Worm (Caenorhabditis elegans) whole organism, L4 larva: ENCODE data around the gene Y50D4B.6.

Source experiments
- F10B5.3 ChIP-seq: sonication (generic microtip); optimal IDR thresholded peaks from 2 replicates; lab custom pipeline; 2016; ENCODE audit warnings: mild to moderate bottlenecking, missing genetic modification characterization, missing compliant biosample characterization
- F37D6.2 ChIP-seq: sonication (generic microtip); optimal IDR thresholded peaks from 2 replicates; lab custom pipeline; 2016; ENCODE audit warnings: mild to moderate bottlenecking, missing genetic modification characterization, missing compliant biosample characterization
- F44E2.7 ChIP-seq: fragments of 200-800 bp; sonication (Bioruptor generic); IDR thresholded peaks from 2 replicates; pipeline ENCODE4 v2.1.2; 2022; ENCODE audit warnings: missing genetic modification characterization, missing compliant biosample characterization
- F49E8.2 ChIP-seq: sonication (generic microtip); optimal IDR thresholded peaks from 2 replicates; lab custom pipeline; 2016; ENCODE audit warnings: missing compliant biosample characterization, mild to moderate bottlenecking, missing genetic modification characterization, borderline replicate concordance
- R02D3.7 ChIP-seq: fragments of 150-350 bp; sonication (generic microtip); optimal IDR thresholded peaks from 3 replicates; lab custom pipeline; 2014; ENCODE audit warnings: missing biosample characterization, missing genetic modification characterization
- T20F7.1 ChIP-seq: fragments of 200-800 bp; sonication (Bioruptor generic); optimal IDR thresholded peaks from 2 replicates; lab custom pipeline; 2018; ENCODE audit warnings: mild to moderate bottlenecking, missing genetic modification characterization, missing compliant biosample characterization
- Y48G9A.11 ChIP-seq: fragments of 200-800 bp; sonication (Bioruptor generic); IDR thresholded peaks from 2 replicates; pipeline ENCODE4 v1.3.6; 2022; ENCODE audit warnings: missing genetic modification reagents, missing genetic modification characterization, missing compliant biosample characterization
- ZK546.5 ChIP-seq, 2 experiments: sonication (generic microtip); optimal IDR thresholded peaks; 2 replicates each; lab custom pipeline; 2017; ENCODE audit warnings: missing biosample characterization in 2 of 2, missing genetic modification characterization in 2 of 2
- aha-1 ChIP-seq: fragments of 150-350 bp; peaks from one replicate; lab custom pipeline; 2014; ENCODE audit warnings: missing biosample characterization, missing genetic modification characterization
- ama-1 ChIP-seq: fragments of 150-350 bp; optimal IDR thresholded peaks from 2 replicates; lab custom pipeline; 2014; ENCODE audit warnings: inconsistent platforms, mixed read lengths
- arid-1 ChIP-seq: fragments of 200-800 bp; sonication (Bioruptor generic); conservative IDR thresholded peaks from 2 replicates; pipeline ENCODE4 v1.3.6; 2022; ENCODE audit warnings: missing genetic modification reagents, missing genetic modification characterization, missing compliant biosample characterization
- ceh-32 ChIP-seq: sonication (generic microtip); optimal IDR thresholded peaks from 2 replicates; lab custom pipeline; 2016; ENCODE audit warnings: mild to moderate bottlenecking, missing genetic modification characterization, missing compliant biosample characterization; ENCODE audit not compliant: poor library complexity
- ces-1 ChIP-seq: fragments of 150-350 bp; sonication (generic microtip); optimal IDR thresholded peaks from 4 replicates; lab custom pipeline; 2014; ENCODE audit warnings: missing biosample characterization, missing genetic modification reagents, missing genetic modification characterization
- daf-19 ChIP-seq: fragments of 200-800 bp; sonication (Bioruptor generic); conservative IDR thresholded peaks from 2 replicates; pipeline ENCODE4 v1.3.6; 2022; ENCODE audit warnings: missing genetic modification characterization, missing compliant biosample characterization
- daf-8 ChIP-seq: fragments of 200-800 bp; sonication (Bioruptor generic); IDR thresholded peaks from 2 replicates; pipeline ENCODE4 v1.3.6; 2022; ENCODE audit warnings: missing genetic modification characterization, missing compliant biosample characterization
- dmd-6 ChIP-seq: fragments of 200-800 bp; sonication (Bioruptor generic); IDR thresholded peaks from 2 replicates; pipeline ENCODE4 v1.3.6; 2022; ENCODE audit warnings: missing genetic modification reagents, missing genetic modification characterization, missing compliant biosample characterization
- dmd-8 ChIP-seq: fragments of 200-800 bp; sonication (Bioruptor generic); IDR thresholded peaks from 2 replicates; pipeline ENCODE4 v1.3.6; 2022; ENCODE audit warnings: missing genetic modification characterization, missing compliant biosample characterization
- dmd-9 ChIP-seq: fragments of 200-800 bp; sonication (Bioruptor generic); IDR thresholded peaks from 2 replicates; pipeline ENCODE4 v1.3.6; 2022; ENCODE audit warnings: missing genetic modification reagents, missing genetic modification characterization, missing compliant biosample characterization
- duxl-1 ChIP-seq: sonication (generic microtip); optimal IDR thresholded peaks from 2 replicates; lab custom pipeline; 2016; ENCODE audit warnings: mild to moderate bottlenecking, missing genetic modification characterization, moderate library complexity, missing compliant biosample characterization; ENCODE audit not compliant: poor library complexity
- fos-1 ChIP-seq: fragments of 150-350 bp; optimal IDR thresholded peaks from 2 replicates; lab custom pipeline; 2014; ENCODE audit warnings: missing biosample characterization, missing genetic modification characterization
- gei-8 ChIP-seq: fragments of 200-800 bp; sonication (Bioruptor generic); optimal IDR thresholded peaks from 2 replicates; lab custom pipeline; 2018; ENCODE audit warnings: mild to moderate bottlenecking, missing genetic modification characterization, missing compliant biosample characterization
- hlh-11 ChIP-seq: fragments of 200-800 bp; sonication (Bioruptor generic); optimal IDR thresholded peaks from 2 replicates; lab custom pipeline; 2018; ENCODE audit warnings: mild to moderate bottlenecking, missing genetic modification characterization, missing compliant biosample characterization
- lim-7 ChIP-seq: fragments of 200-800 bp; sonication (Bioruptor generic); IDR thresholded peaks from 2 replicates; pipeline ENCODE4 v1.3.6; 2022; ENCODE audit warnings: missing genetic modification characterization, missing compliant biosample characterization
- lin-1 ChIP-seq: fragments of 200-800 bp; sonication (Bioruptor generic); IDR thresholded peaks from 2 replicates; pipeline ENCODE4 v1.3.6; 2022; ENCODE audit warnings: missing genetic modification reagents, missing genetic modification characterization, missing compliant biosample characterization
- lin-13 ChIP-seq: fragments of 150-350 bp; optimal IDR thresholded peaks from 2 replicates; lab custom pipeline; 2014; ENCODE audit warnings: missing biosample characterization, missing genetic modification reagents, missing genetic modification characterization
- lin-29 ChIP-seq: fragments of 200-800 bp; sonication (Bioruptor generic); IDR thresholded peaks from 2 replicates; pipeline ENCODE4 v1.3.6; 2022; ENCODE audit warnings: missing genetic modification reagents, missing genetic modification characterization, missing compliant biosample characterization
- lin-38 ChIP-seq: fragments of 200-800 bp; sonication (Bioruptor generic); IDR thresholded peaks from 2 replicates; pipeline ENCODE4 v1.3.6; 2022; ENCODE audit warnings: missing genetic modification reagents, missing genetic modification characterization, missing compliant biosample characterization
- lin-39 ChIP-seq: fragments of 150-350 bp; optimal IDR thresholded peaks from 2 replicates; lab custom pipeline; 2014; ENCODE audit warnings: missing biosample characterization, missing genetic modification reagents, missing genetic modification characterization
- lsy-2 ChIP-seq, 2 experiments: fragments of 150-350 bp in 1 of 2; sonication (generic microtip) in 1 of 2; optimal IDR thresholded peaks; 2 replicates each; lab custom pipeline; 2014 to 2017; ENCODE audit warnings: missing biosample characterization in 2 of 2, missing genetic modification characterization in 2 of 2
- madf-9 ChIP-seq: fragments of 200-800 bp; sonication (Bioruptor generic); conservative IDR thresholded peaks from 2 replicates; pipeline ENCODE4 v1.3.6; 2022; ENCODE audit warnings: missing genetic modification reagents, missing genetic modification characterization, missing compliant biosample characterization
- mdl-1 ChIP-seq, 2 experiments: fragments of 150-350 bp in 1 of 2; sonication (generic microtip) in 1 of 2; optimal IDR thresholded peaks; 2 replicates each; lab custom pipeline; 2014 to 2017; ENCODE audit warnings: missing biosample characterization in 2 of 2, missing genetic modification characterization in 2 of 2
- mdt-29 ChIP-seq: fragments of 200-800 bp; sonication (Bioruptor generic); IDR thresholded peaks from 2 replicates; pipeline ENCODE4 v1.3.6; 2022; ENCODE audit warnings: missing genetic modification reagents, missing genetic modification characterization, missing compliant biosample characterization
- mep-1 ChIP-seq: fragments of 150-350 bp; sonication (generic microtip); optimal IDR thresholded peaks from 3 replicates; lab custom pipeline; 2014; ENCODE audit warnings: missing biosample characterization, missing genetic modification characterization
- mxl-3 ChIP-seq: fragments of 200-800 bp; sonication (Bioruptor generic); optimal IDR thresholded peaks from 2 replicates; lab custom pipeline; 2018; ENCODE audit warnings: mild to moderate bottlenecking, missing genetic modification characterization, missing compliant biosample characterization
- nhr-11 ChIP-seq: fragments of 150-350 bp; optimal IDR thresholded peaks from 2 replicates; lab custom pipeline; 2014; ENCODE audit warnings: missing biosample characterization, missing genetic modification characterization
- nhr-111 ChIP-seq: fragments of 200-800 bp; sonication (Bioruptor generic); optimal IDR thresholded peaks from 2 replicates; lab custom pipeline; 2018; ENCODE audit warnings: mild to moderate bottlenecking, missing genetic modification characterization, missing compliant biosample characterization
- nhr-41 ChIP-seq: fragments of 200-800 bp; sonication (Bioruptor generic); IDR thresholded peaks from 2 replicates; pipeline ENCODE4 v1.3.6; 2022; ENCODE audit warnings: missing genetic modification reagents, missing genetic modification characterization, missing compliant biosample characterization
- rbr-2 ChIP-seq: sonication (generic microtip); optimal IDR thresholded peaks from 2 replicates; lab custom pipeline; 2016; ENCODE audit warnings: missing genotype, missing genetic modification characterization, missing compliant biosample characterization
- saeg-2 ChIP-seq: fragments of 200-800 bp; sonication (Bioruptor generic); IDR thresholded peaks from 2 replicates; pipeline ENCODE4 v1.3.6; 2022; ENCODE audit warnings: missing genetic modification reagents, missing genetic modification characterization, missing compliant biosample characterization
- skn-1 ChIP-seq: fragments of 150-350 bp; optimal IDR thresholded peaks from 2 replicates; lab custom pipeline; 2014; ENCODE audit warnings: missing biosample characterization, missing genetic modification characterization
- snpc-4 ChIP-seq: fragments of 150-350 bp; optimal IDR thresholded peaks from 2 replicates; lab custom pipeline; 2014; ENCODE audit warnings: missing biosample characterization, missing genetic modification characterization
- unc-62 ChIP-seq, 3 experiments: fragments of 150-350 bp in 1 of 3; sonication (generic microtip); optimal IDR thresholded peaks in 2 of 3; peaks in 1 of 3; 1 replicate in 1 of 3; 2 replicates in 2 of 3; lab custom pipeline; 2014 to 2017; ENCODE audit warnings: missing biosample characterization in 3 of 3, missing genetic modification characterization in 3 of 3, missing genetic modification reagents in 3 of 3, missing genotype in 1 of 3
- zag-1 ChIP-seq: fragments of 150-350 bp; optimal IDR thresholded peaks from 2 replicates; lab custom pipeline; 2014; ENCODE audit warnings: missing biosample characterization, missing genetic modification characterization
- zip-2 ChIP-seq: fragments of 150-350 bp; optimal IDR thresholded peaks from 2 replicates; lab custom pipeline; 2014; ENCODE audit warnings: missing biosample characterization, missing genetic modification characterization

Gene Y50D4B.6

ce11 chrV:1100280-1100679 is 16.2 kb downstream of the Y50D4B.6 start, which contains the start of gene Y50D4B.2:
Gene Y50D4B.2 (plus strand): TSS chrV:1100580.
- no peak for TF ChIP-seq lin-39 (tag; lab: Kevin White, UChicago)
- TF ChIP-seq dmd-6 (GFP tag; lab: Robert Waterston, UW): 0 out of 2 replicates have a peak, but pooled peaks have one; percentile 16

DNA sequence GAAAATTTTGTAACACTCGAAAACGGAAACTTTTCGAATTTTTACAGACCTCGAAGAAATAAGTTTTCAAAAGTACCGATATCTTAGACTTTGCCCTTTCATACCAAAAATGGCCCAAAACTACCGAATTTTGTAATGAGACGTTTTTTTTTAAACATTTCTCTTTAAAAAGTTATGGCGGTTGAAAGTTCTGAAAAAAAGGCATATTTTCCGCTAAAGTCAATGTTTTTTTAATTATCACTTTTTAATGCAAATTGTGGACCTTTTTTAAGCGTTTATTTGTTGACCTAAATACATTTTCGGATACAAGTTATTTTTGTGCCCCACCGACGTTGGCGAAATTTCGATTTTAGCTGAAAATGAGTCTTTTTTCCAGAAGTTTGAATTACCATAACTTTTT is 18.5 kb downstream of the Y50D4B.6 start:
- TF ChIP-seq nhr-11 (tag; lab: Kevin White, UChicago) (no peak), unc-62 (GFP tag; optimal IDR thresholded peaks at IDR 0.05 in 1 of 2; lab: Kevin White, UChicago) (peak in 1 of 2 experiments; percentile 97), unc-62 (tag; optimal IDR thresholded peaks at IDR 0.05; lab: Kevin White, UChicago) (no peak), daf-19 (GFP tag; lab: Robert Waterston, UW) (no peak)

- TF ChIP-seq mxl-3 (GFP tag; lab: Kevin White, UChicago) (no peak), nhr-41 (GFP tag; lab: Robert Waterston, UW) (no peak), ces-1 (no peak), arid-1 (no peak), F44E2.7 (no peak), unc-62 (GFP tag; optimal IDR thresholded peaks at IDR 0.05 in 1 of 2; lab: Kevin White, UChicago) (no peak), unc-62 (tag; optimal IDR thresholded peaks at IDR 0.05; lab: Kevin White, UChicago) (no peak), lin-38 (GFP tag; lab: Robert Waterston, UW) (no peak), nhr-111 (GFP tag; lab: Kevin White, UChicago) (no peak), F49E8.2 (tag; lab: Kevin White, UChicago) (no peak), zip-2 (tag; lab: Kevin White, UChicago) (no peak), madf-9 (no peak), dmd-8 (no peak), lin-1 (no peak), ZK546.5 (tag; optimal IDR thresholded peaks at IDR 0.05; lab: Kevin White, UChicago) (no peak), aha-1 (no peak), mdl-1 (tag; optimal IDR thresholded peaks at IDR 0.05; lab: Kevin White, UChicago) (no peak), lsy-2 (tag; optimal IDR thresholded peaks at IDR 0.05; lab: Kevin White, UChicago) (no peak), daf-8 (no peak)
Observed at ce11 chrV:1112180-1112579, 28.1 kb downstream of the Y50D4B.6 start.

DNA sequence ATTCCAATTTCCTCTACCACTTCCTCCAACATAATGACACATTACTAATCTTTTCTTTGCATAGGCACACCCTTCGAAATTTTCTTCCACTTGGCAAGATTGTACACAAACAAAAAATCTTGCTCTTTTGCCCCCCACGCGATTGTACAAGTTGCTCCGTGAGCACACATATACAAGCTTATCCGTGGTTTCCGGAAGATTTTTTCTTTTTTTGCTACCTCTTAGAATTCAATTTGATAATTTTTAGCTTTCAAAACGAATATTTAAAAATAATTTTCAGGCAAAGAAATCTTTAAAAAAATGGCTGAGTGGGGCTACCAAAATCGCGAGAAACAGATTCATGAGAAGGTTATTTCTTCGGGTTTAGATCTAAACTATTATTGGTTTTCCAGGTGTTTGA is 28.5 kb downstream of the Y50D4B.6 start, which contains the start of gene Y50D4B.1:
TSS of gene Y50D4B.1 (plus strand) at position 301 of the 400 bp plus-strand sequence.
- TF ChIP-seq R02D3.7 (no peak), lin-29 (no peak), saeg-2 (GFP tag; lab: Robert Waterston, UW) (no peak), gei-8 (GFP tag; lab: Kevin White, UChicago) (no peak), Y48G9A.11 (no peak), duxl-1 (tag; lab: Kevin White, UChicago) (no peak), zag-1 (tag; lab: Kevin White, UChicago) (no peak), ama-1 (lab: Kevin White, UChicago) (no peak), F10B5.3 (tag; lab: Kevin White, UChicago) (no peak), mdt-29 (GFP tag; lab: Robert Waterston, UW) (no peak), rbr-2 (tag; lab: Kevin White, UChicago) (no peak), hlh-11 (tag; lab: Kevin White, UChicago) (no peak), lin-13 (GFP tag; lab: Kevin White, UChicago) (no peak)

ce11 chrV:1120101-1120500 is 36.0 kb downstream of the Y50D4B.6 start:
- TF ChIP-seq gei-8 (GFP tag; lab: Kevin White, UChicago) (no peak), skn-1 (tag; lab: Kevin White, UChicago) (no peak), ceh-32 (tag; lab: Kevin White, UChicago) (no peak), mep-1 (tag; lab: Kevin White, UChicago) (no peak), F10B5.3 (tag; lab: Kevin White, UChicago) (no peak), dmd-9 (GFP tag; lab: Robert Waterston, UW) (no peak), T20F7.1 (GFP tag; lab: Kevin White, UChicago) (no peak), lim-7 (GFP tag; lab: Robert Waterston, UW) (no peak), snpc-4 (tag; lab: Kevin White, UChicago) (no peak), F37D6.2 (tag; lab: Kevin White, UChicago) (no peak), fos-1 (no peak), mdl-1 (tag; optimal IDR thresholded peaks at IDR 0.05; lab: Kevin White, UChicago) (no peak)
- TF ChIP-seq, all 104 proteins: peak for 0
